Fruit fly (Drosophila melanogaster): Measurements from ENCODE around the gene pst.

Gene pst

dm6 chr3L:7356386-7357117 is 3.5 kb downstream of the pst start, which contains the start of gene CTCF (continued):
- TF ChIP-seq CG9437 (GFP tag; optimal IDR thresholded peaks at IDR 0.05) (peak; percentile 49), schlank (tag; optimal IDR thresholded peaks at IDR 0.05) (no peak), lmd (GFP tag; IDR thresholded peaks at IDR 0.05) (peak; percentile 52; the same call in 1 of the 2 replicates), nau (GFP tag; optimal IDR thresholded peaks at IDR 0.05) (no peak), jing (GFP tag; optimal IDR thresholded peaks at IDR 0.05) (no peak), CG5245 (GFP tag; optimal IDR thresholded peaks at IDR 0.05) (peak; percentile 44), CkIIα-i1 (GFP tag; IDR thresholded peaks at IDR 0.05) (no peak), onecut (GFP tag; IDR thresholded peaks at IDR 0.05) (peak; percentile 89), nom (GFP tag; optimal IDR thresholded peaks at IDR 0.05) (no peak), Hr3 (GFP tag; optimal IDR thresholded peaks at IDR 0.05) (peak; percentile 13), tna (GFP tag; IDR thresholded peaks at IDR 0.05; ENCODE audit: partially characterized antibody) (peak; percentile 61; the same call in 1 of the 2 replicates), Fer1 (GFP tag; optimal IDR thresholded peaks at IDR 0.05) (peak; percentile 62), CG7987 (GFP tag; optimal IDR thresholded peaks at IDR 0.05) (peak; percentile 3), ken (GFP tag; IDR thresholded peaks at IDR 0.05) (no peak), CG10431 (GFP tag; optimal IDR thresholded peaks at IDR 0.05) (peak; percentile 51), Hey (tag; optimal IDR thresholded peaks at IDR 0.05) (no peak), chm (GFP tag; IDR thresholded peaks at IDR 0.05) (no peak), phol (tag; optimal IDR thresholded peaks at IDR 0.05) (peak; percentile 100), Mes4 (GFP tag; optimal IDR thresholded peaks at IDR 0.05) (peak; percentile 33), dpn (GFP tag; optimal IDR thresholded peaks at IDR 0.05) (peak; percentile 53 to 59), CG1832 (GFP tag; optimal IDR thresholded peaks at IDR 0.05) (no peak), fd102C (GFP tag; optimal IDR thresholded peaks at IDR 0.05) (no peak), Opbp (GFP tag; IDR thresholded peaks at IDR 0.05; ENCODE audit: partially characterized antibody) (no peak; the same call in 1 of the 3 replicates), pros (GFP tag; optimal IDR thresholded peaks at IDR 0.05) (peak; percentile 12), Hr51 (GFP tag; optimal IDR thresholded peaks at IDR 0.05) (no peak), CG12769 (tag; optimal IDR thresholded peaks at IDR 0.05) (no peak), ham (GFP tag; IDR thresholded peaks at IDR 0.05) (no peak), CG17829 (tag; optimal IDR thresholded peaks at IDR 0.05) (peak; percentile 72), ranshi (GFP tag; IDR thresholded peaks at IDR 0.05) (no peak), CG6254 (GFP tag; optimal IDR thresholded peaks at IDR 0.05) (no peak), CG9609 (GFP tag; optimal IDR thresholded peaks at IDR 0.05) (peak; percentile 40), Ets97D (GFP tag; optimal IDR thresholded peaks at IDR 0.05) (peak; percentile 70), CG31224 (GFP tag; IDR thresholded peaks at IDR 0.05) (no peak), emc (GFP tag; optimal IDR thresholded peaks at IDR 0.05) (no peak), slbo (GFP tag; IDR thresholded peaks at IDR 0.05) (no peak; the same call in 1 of the 2 replicates), CG1603 (tag; optimal IDR thresholded peaks at IDR 0.05) (peak; percentile 69), kay (GFP tag; optimal IDR thresholded peaks at IDR 0.05) (no peak), gt (GFP tag; IDR thresholded peaks at IDR 0.05) (peak; percentile 22; the same call in 1 of the 2 replicates), crp (GFP tag; optimal IDR thresholded peaks at IDR 0.05) (peak in 1 of 2 experiments; percentile 72), Dad (GFP tag; optimal IDR thresholded peaks at IDR 0.05) (peak; percentile 41), Camta (GFP tag; optimal IDR thresholded peaks at IDR 0.05) (peak; percentile 19), CG3995 (GFP tag; optimal IDR thresholded peaks at IDR 0.05) (no peak), wek (GFP tag; optimal IDR thresholded peaks at IDR 0.05) (no peak), slou (GFP tag; optimal IDR thresholded peaks at IDR 0.05) (no peak), Bgb (GFP tag; IDR thresholded peaks at IDR 0.05; ENCODE audit: partially characterized antibody) (peak; percentile 73), CG4404 (GFP tag; IDR thresholded peaks at IDR 0.05) (no peak), Optix (GFP tag; IDR thresholded peaks at IDR 0.05) (no peak), twi (tag; optimal IDR thresholded peaks at IDR 0.05) (peak; percentile 35), CHES-1-like (GFP tag; optimal IDR thresholded peaks at IDR 0.05) (peak; percentile 30)

All from whole organism, embryonic.